Worm (Caenorhabditis elegans): ENCODE measurements around the gene F25B3.2.
A peak's percentile ranks its signal among the peaks of the same experiment; 100 is the strongest.

F25B3.2 gene

DNA sequence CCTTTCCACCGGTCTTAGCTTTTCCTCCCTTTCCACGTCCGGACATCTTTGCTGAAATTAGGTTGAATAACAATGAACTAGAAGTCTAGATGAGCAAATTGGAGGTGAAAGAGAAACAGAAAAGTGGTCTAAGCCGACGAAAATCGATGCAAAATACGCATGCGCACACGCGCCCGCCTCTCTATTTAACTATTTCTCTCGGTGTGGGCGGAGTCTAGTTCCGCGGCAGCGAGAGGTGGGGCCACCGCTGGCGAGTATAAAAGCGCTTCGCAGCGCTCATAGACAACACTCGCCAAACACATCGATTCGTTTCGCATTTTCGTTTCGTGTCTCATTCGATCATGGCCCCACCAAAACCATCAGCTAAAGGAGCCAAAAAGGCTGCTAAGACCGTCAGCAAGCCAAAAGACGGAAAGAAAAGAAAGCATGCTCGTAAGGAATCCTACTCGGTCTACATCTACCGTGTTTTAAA is 31.8 kb upstream of the F25B3.2 start, which contains the start of the genes his-35 and his-41 (continued):
- TF ChIP-seq snpc-1.3 (tag; optimal IDR thresholded peaks at IDR 0.05; ENCODE audit: insufficient read depth) (no peak), ztf-3 (GFP tag; optimal IDR thresholded peaks at IDR 0.05) (no peak), ceh-40 (GFP tag; IDR thresholded peaks at IDR 0.05) (no peak), zfh-2 (GFP tag; conservative IDR thresholded peaks at IDR 0.05) (peak; percentile 75), sea-2 (GFP tag; IDR thresholded peaks at IDR 0.05) (no peak), akir-1 (GFP tag; optimal IDR thresholded peaks at IDR 0.05) (no peak), dox-1 (GFP tag; IDR thresholded peaks at IDR 0.05) (peak; percentile 61), nhr-80 (tag; optimal IDR thresholded peaks at IDR 0.05) (peak; percentile 32), ztf-25 (GFP tag; IDR thresholded peaks at IDR 0.05) (no peak), ztf-22 (GFP tag; optimal IDR thresholded peaks at IDR 0.05) (no peak), atf-7 (tag; optimal IDR thresholded peaks at IDR 0.05) (no peak), chd-7 (tag; optimal IDR thresholded peaks at IDR 0.05) (peak; percentile 6), F10E7.11 (tag; optimal IDR thresholded peaks at IDR 0.05) (no peak), ZK185.1 (tag; optimal IDR thresholded peaks at IDR 0.05; ENCODE audit: poor library complexity, severe bottlenecking) (peak; percentile 22), unc-130 (GFP tag; optimal IDR thresholded peaks at IDR 0.05) (no peak), mes-4 (tag; optimal IDR thresholded peaks at IDR 0.05) (no peak), madf-3 (GFP tag; IDR thresholded peaks at IDR 0.05) (no peak), let-526 (GFP tag; IDR thresholded peaks at IDR 0.05) (0 out of 2 replicates have a peak, but pooled peaks have one; percentile 34), athp-1 (tag; optimal IDR thresholded peaks at IDR 0.05) (no peak), tbp1 (GFP tag; optimal IDR thresholded peaks at IDR 0.05) (peak; percentile 27), bed-2 (GFP tag; IDR thresholded peaks at IDR 0.05) (no peak), aptf-3 (GFP tag; IDR thresholded peaks at IDR 0.05) (no peak), nhr-27 (tag; optimal IDR thresholded peaks at IDR 0.05) (no peak), egl-44 (GFP tag; IDR thresholded peaks at IDR 0.05) (peak; percentile 24; the same call in 1 of the 2 replicates), lin-54 (GFP tag; optimal IDR thresholded peaks at IDR 0.05) (no peak), nhr-90 (tag; optimal IDR thresholded peaks at IDR 0.05) (no peak), tbx-9 (tag; optimal IDR thresholded peaks at IDR 0.05; ENCODE audit: borderline replicate concordance) (no peak), Y53G8AR.9 (GFP tag; conservative IDR thresholded peaks at IDR 0.05) (no peak), lag-1 (GFP tag; IDR thresholded peaks at IDR 0.05) (no peak), dpff-1 (tag; optimal IDR thresholded peaks at IDR 0.05) (no peak), ceh-27 (GFP tag; optimal IDR thresholded peaks at IDR 0.05) (peak; percentile 67), F22D6.2 (tag; optimal IDR thresholded peaks at IDR 0.05) (no peak), madf-10 (tag; optimal IDR thresholded peaks at IDR 0.05) (no peak), cebp-1 (GFP tag; IDR thresholded peaks at IDR 0.05) (no peak), cebp-1 (tag; optimal IDR thresholded peaks at IDR 0.05) (peak; percentile 54), nfya-2 (GFP tag; IDR thresholded peaks at IDR 0.05) (no peak), K12H6.12 (tag; optimal IDR thresholded peaks at IDR 0.05) (peak; percentile 66), gei-17 (GFP tag; optimal IDR thresholded peaks at IDR 0.05) (no peak)

ce11 chrV:9546042-9546581 is 31.0 kb upstream of the F25B3.2 start, which contains the start of gene C50F4.6:
C50F4.6 (plus strand) TSS chrV:9546092.
- TF ChIP-seq repo-1 (tag; optimal IDR thresholded peaks at IDR 0.05) (peak; percentile 20), efl-1 (GFP tag; optimal IDR thresholded peaks at IDR 0.05) (no peak), snpc-1.3 (tag; optimal IDR thresholded peaks at IDR 0.05; ENCODE audit: insufficient read depth) (no peak), nhr-120 (GFP tag; IDR thresholded peaks at IDR 0.05) (no peak), lsl-1 (GFP tag; optimal IDR thresholded peaks at IDR 0.05) (no peak), lin-26 (GFP tag; IDR thresholded peaks at IDR 0.05) (0 out of 2 replicates have a peak, but pooled peaks have one; percentile 21), cebp-1 (GFP tag; IDR thresholded peaks at IDR 0.05) (no peak), cebp-1 (tag; optimal IDR thresholded peaks at IDR 0.05) (no peak)
